Worm (Caenorhabditis elegans) whole organism, midembryonic: ENCODE data around the gene math-26.
"Not testable (repeated sequence)": the region's sequence is repeated elsewhere in the genome, so short reads cannot be mapped to it uniquely, and the experiment has no call there.

Experiments used
- T22C8.4 ChIP-seq: fragments of 200-800 bp; sonication (Bioruptor generic); IDR thresholded peaks from 2 replicates; pipeline ENCODE4 v1.3.6; 2022; ENCODE audit warnings: missing genetic modification characterization, missing compliant biosample characterization
- cog-1 ChIP-seq: sonication (generic microtip); optimal IDR thresholded peaks from 2 replicates; lab custom pipeline; 2016; ENCODE audit warnings: missing genetic modification characterization, missing compliant biosample characterization
- flt-1 ChIP-seq: fragments of 200-800 bp; sonication (Bioruptor generic); IDR thresholded peaks from 2 replicates; pipeline ENCODE4 v1.3.6; 2022; ENCODE audit warnings: missing genetic modification characterization, missing compliant biosample characterization
- klf-2 ChIP-seq: fragments of 200-800 bp; sonication (Bioruptor generic); conservative IDR thresholded peaks from 2 replicates; pipeline ENCODE4 v1.3.6; 2022; ENCODE audit warnings: missing genetic modification reagents, missing genetic modification characterization, missing compliant biosample characterization
- med-1 ChIP-seq: sonication (generic microtip); optimal IDR thresholded peaks from 2 replicates; lab custom pipeline; 2017; ENCODE audit warnings: missing genetic modification characterization, mild to moderate bottlenecking, missing compliant biosample characterization, antibody characterized with exemption, missing genetic modification reagents; ENCODE audit not compliant: insufficient read depth
- ref-1 ChIP-seq: fragments of 200-800 bp; sonication (Bioruptor generic); conservative IDR thresholded peaks from 2 replicates; pipeline ENCODE4 v1.3.6; 2022; ENCODE audit warnings: missing genetic modification reagents, missing genetic modification characterization, missing compliant biosample characterization
- tab-1 ChIP-seq: fragments of 200-800 bp; sonication (Bioruptor generic); IDR thresholded peaks from 2 replicates; pipeline ENCODE4 v1.3.6; 2022; ENCODE audit warnings: missing genetic modification characterization, missing compliant biosample characterization
- ztf-23 ChIP-seq: fragments of 200-800 bp; sonication (Bioruptor generic); IDR thresholded peaks from 2 replicates; pipeline ENCODE4 v1.3.6; 2022; ENCODE audit warnings: missing genetic modification reagents, missing genetic modification characterization, missing compliant biosample characterization
- ztf-29 ChIP-seq: fragments of 200-800 bp; sonication (Bioruptor generic); IDR thresholded peaks from 2 replicates; pipeline ENCODE4 v1.3.6; 2022; ENCODE audit warnings: missing genetic modification reagents, missing genetic modification characterization, missing compliant biosample characterization

math-26 gene

DNA sequence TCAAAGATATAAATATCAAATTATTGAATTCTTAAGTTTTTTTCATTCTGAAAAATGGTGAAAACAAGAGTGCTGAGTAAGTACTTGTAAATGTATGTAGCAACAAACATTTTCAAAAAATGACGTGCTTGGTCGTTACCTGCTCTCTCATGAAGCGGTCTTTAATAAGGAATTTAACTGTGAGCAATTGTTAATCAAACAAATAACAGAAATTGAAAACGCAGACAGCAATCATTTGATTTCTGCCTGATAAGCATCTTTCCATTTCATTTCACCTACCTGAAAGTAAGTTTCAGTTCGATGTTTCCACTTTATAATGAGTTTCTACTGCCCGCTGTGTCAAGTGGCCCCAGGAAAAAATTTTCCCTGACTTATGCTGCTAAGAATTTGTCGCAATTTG, 8.4 kb upstream of the math-26 start, which contains the start of gene math-28:
Gene math-28 (plus strand): TSS at position 301 of the 400 bp plus-strand sequence.
- TF ChIP-seq T22C8.4, result no peak
- TF ChIP-seq klf-2, result no peak
- TF ChIP-seq flt-1 (GFP tag; lab: Robert Waterston, UW), result no peak
- no peak for TF ChIP-seq ref-1 (GFP tag; lab: Robert Waterston, UW)

DNA sequence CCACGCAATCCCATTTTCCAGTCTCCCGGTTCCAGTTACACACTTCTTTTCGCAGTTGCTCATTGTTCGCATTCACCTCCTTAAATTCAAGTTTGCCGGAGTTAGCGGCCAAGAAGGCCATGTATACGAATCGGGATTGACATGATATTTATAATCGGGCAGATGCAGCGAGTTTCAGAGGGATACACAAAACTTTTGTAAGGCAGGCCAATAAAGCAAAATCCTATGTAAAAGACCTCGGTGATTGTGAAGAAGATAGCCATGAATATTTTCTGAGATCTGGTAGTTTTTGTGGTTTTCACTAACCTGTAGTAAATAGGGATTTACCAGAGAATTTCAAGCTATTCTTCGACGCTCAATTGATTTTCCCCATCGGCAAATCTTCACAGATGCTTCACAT, 4.7 kb upstream of the math-26 start:
- TF ChIP-seq cog-1 (tag; lab: Kevin White, UChicago) (no peak), ref-1 (GFP tag; lab: Robert Waterston, UW) (no peak), ztf-23 (GFP tag; lab: Robert Waterston, UW) (no peak), med-1 (GFP tag; lab: Kevin White, UChicago) (no peak), T22C8.4 (no peak), tab-1 (no peak), klf-2 (no peak), flt-1 (GFP tag; lab: Robert Waterston, UW) (no peak), ztf-29 (GFP tag; lab: Robert Waterston, UW) (no peak)

DNA sequence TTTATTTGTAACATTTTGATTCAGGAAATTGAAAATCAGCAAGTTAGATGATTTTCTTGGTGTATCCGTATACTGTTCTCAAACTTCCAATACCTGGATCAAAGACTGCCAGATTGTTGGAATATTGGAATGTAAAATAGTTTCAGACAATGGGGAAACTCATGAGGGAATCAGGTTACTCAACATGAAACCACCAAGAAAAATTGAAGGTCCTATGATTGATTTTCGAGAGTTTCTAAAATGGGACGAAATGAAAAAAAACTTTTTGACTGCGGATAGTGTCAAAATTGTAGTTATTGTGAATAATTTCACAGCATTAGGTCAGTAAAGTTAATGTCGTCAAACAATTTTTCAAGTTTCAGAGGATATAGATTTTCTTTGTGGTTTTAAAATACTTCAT, 338 bp downstream of the math-26 start, which contains the start of gene math-3:
Gene math-3 (plus strand): TSS at position 301 of the 400 bp plus-strand sequence.
- TF ChIP-seq ztf-23 (GFP tag; lab: Robert Waterston, UW) (no peak), tab-1 (no peak), flt-1 (GFP tag; lab: Robert Waterston, UW) (no peak), cog-1 (tag; lab: Kevin White, UChicago) (no peak), klf-2 (no peak), ref-1 (GFP tag; lab: Robert Waterston, UW) (no peak), ztf-29 (GFP tag; lab: Robert Waterston, UW) (no peak), T22C8.4 (no peak)

DNA sequence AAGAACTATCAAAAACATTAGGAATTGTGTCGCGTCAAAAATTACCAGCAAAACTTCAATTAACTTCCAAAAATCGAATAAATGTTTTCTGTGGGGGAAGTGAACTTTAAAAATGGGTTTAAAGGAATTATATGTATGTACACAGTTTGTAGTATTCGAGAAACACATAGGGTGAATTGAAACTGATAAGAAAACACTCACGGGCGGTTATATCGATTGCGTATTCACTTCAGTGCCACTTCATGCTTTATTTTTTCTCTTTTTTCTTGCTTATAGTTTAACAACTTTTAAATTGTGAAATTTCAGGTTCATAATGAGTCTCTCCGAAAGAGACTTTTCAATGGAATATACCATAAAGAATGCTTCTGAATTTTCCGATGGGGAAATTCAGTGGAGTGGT, 3.8 kb downstream of the math-26 start, which contains the start of gene F36H5.14:
Gene F36H5.14 (plus strand): TSS at position 301 of the 400 bp plus-strand sequence.
- TF ChIP-seq ztf-23, flt-1, ztf-29 (GFP tag; lab: Robert Waterston, UW): not testable (repeated sequence)

DNA sequence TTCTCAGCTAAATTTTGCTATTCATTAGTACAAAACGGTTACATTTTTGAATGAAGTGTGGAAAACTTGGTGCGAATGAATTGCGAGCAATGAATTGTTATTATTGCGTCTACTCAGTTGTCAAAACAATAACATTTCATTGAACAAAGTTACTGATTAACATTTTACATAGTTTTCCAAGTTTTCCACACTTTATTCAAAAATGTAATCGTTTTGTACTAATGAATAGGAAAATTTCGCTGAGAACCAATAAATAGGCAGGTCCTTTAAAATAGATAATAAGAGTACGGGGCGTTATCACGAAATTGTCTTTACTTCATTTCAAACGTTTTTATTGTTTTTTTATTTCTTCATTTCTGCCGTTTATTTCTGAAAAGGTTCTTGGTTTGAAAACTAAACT, 11.0 kb downstream of the math-26 start, which contains the start of gene math-4:
Gene math-4 (minus strand): TSS at position 101 of the 400 bp plus-strand sequence.
- TF ChIP-seq med-1 (GFP tag; lab: Kevin White, UChicago) (no peak), ztf-23 (GFP tag; lab: Robert Waterston, UW) (no peak), cog-1 (tag; lab: Kevin White, UChicago) (no peak), flt-1 (GFP tag; lab: Robert Waterston, UW) (no peak), klf-2 (no peak), tab-1 (no peak), ztf-29 (GFP tag; lab: Robert Waterston, UW) (no peak), T22C8.4 (no peak), ref-1 (GFP tag; lab: Robert Waterston, UW) (no peak)

DNA sequence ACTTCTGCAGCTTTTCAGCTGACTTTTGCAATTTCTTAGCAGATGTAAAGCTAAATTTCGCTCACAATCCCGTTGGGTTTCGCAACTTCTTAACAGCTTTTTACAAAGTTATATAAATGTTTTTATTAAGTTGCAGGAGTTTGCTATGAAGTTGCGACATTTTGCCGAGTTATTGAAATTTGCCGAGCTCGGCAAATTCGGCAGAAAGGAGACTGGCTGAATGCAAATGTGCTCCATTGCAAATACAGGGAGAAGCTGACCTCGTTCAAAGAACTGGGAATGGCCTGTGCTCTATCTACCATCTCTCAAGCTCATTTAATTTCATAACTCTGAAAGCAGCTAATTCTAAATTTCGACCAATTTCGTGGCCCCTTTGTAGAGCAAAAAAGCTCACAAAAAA, 13.4 kb downstream of the math-26 start, which contains the start of gene C08F1.11:
Gene C08F1.11 (minus strand): TSS at position 101 of the 400 bp plus-strand sequence.
- TF ChIP-seq ref-1 (GFP tag; lab: Robert Waterston, UW) (no peak), ztf-29 (GFP tag; lab: Robert Waterston, UW) (no peak), flt-1 (GFP tag; lab: Robert Waterston, UW) (no peak), tab-1 (no peak)

DNA sequence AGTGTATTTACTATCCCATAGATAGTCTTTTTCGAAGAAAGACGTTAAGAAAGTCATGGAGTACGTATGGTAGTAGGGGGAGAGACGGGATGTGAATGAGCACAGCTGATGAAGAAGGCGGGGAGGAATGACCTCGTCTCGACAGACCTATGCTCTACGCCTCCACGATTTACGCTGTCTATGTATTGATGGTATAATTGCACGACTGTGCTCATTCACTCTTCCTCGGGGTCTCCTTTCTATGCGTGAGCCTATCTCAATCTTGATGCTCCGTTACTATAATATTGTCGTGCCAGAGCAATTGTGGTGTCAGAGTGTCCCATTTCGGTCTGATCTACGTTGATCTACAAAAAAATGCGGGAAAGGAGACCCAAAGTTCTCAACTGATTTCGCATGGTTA, 14.8 kb downstream of the math-26 start, which contains the start of gene C08F1.10:
Gene C08F1.10 (minus strand): TSS at position 101 of the 400 bp plus-strand sequence.
- TF ChIP-seq tab-1 (no peak), klf-2 (no peak), ref-1 (GFP tag; lab: Robert Waterston, UW) (no peak), ztf-23 (GFP tag; lab: Robert Waterston, UW) (no peak), T22C8.4 (no peak), med-1 (GFP tag; lab: Kevin White, UChicago) (no peak), flt-1 (GFP tag; lab: Robert Waterston, UW) (no peak), cog-1 (tag; lab: Kevin White, UChicago) (no peak), ztf-29 (GFP tag; lab: Robert Waterston, UW) (no peak)

DNA sequence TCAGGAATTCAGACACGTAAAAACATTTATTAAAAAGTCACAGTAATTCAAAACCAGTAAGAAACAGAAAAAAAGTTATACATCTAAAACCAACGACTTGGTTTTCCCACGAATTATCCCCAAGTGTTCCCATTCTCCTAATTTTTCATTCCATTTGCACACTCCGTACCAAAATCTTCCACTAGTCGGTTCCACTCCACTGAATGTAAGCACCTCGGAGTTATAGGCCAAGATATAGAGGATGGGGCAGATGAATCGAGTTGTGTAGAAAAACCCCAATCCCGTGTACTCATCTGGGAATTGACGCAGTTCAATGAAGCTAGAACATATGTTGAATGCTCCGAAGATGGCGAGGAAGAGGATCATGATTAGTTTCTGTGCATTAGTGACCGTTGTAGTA, 15.8 kb downstream of the math-26 start:
- TF ChIP-seq tab-1 (no peak), cog-1 (tag; lab: Kevin White, UChicago) (no peak), ref-1 (GFP tag; lab: Robert Waterston, UW) (no peak), ztf-29 (GFP tag; lab: Robert Waterston, UW) (no peak), ztf-23 (GFP tag; lab: Robert Waterston, UW) (no peak), T22C8.4 (no peak)

DNA sequence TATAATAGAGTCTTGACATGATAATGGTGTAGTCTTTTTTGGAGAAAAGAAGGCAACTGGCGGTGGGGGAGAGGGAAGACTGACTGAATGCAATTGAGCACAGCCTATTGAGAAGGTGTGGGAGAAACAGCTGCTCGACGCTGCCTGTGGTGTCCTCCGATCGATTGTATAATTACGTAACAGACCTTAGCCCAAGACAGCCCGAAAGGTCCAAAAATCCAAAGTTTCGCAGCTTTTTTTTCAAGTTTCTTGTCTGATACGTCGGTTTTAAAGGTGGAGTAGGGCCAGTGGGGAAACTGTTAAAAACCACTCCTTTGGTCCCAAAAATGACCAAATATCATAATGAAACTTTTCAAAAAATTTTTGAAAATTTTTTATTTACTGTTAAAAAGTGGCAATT, 16.6 kb downstream of the math-26 start, which contains the start of the genes C08F1.6 and fbxb-13:
Gene C08F1.6 (minus strand): TSS at position 101 of the 400 bp plus-strand sequence.
Gene fbxb-13 (plus strand): TSS at position 191 of the 400 bp plus-strand sequence.
- no peak for TF ChIP-seq med-1 (GFP tag; lab: Kevin White, UChicago)
- TF ChIP-seq ztf-23 (GFP tag; lab: Robert Waterston, UW), result no peak
- TF ChIP-seq ztf-29 (GFP tag; lab: Robert Waterston, UW), result no peak
- no peak for TF ChIP-seq cog-1 (tag; lab: Kevin White, UChicago)
- no peak for TF ChIP-seq tab-1
- no peak for TF ChIP-seq flt-1 (GFP tag; lab: Robert Waterston, UW)
- TF ChIP-seq T22C8.4, result no peak
- no peak for TF ChIP-seq ref-1 (GFP tag; lab: Robert Waterston, UW)
- TF ChIP-seq klf-2, result no peak

DNA sequence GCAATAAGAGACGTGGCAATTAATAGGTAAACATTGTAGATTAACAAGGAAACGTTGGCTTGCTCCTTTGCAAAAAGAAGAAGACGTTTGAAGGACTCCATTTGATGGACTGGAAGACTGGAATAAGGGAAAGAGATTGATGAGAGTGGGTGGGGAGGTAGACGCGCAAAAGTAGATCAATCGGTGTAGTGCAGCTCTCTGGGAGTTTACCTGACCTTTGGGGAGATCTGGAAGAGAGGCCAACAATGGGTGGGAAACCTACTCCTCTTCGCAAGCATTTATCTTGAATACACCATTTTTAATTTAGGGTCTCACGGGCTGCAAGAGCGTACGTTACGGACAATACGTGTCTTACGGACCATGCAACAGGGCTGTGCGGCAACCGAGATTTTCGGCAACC, 34.9 kb downstream of the math-26 start, which contains the start of gene C08F1.12:
Gene C08F1.12 (minus strand): TSS at position 101 of the 400 bp plus-strand sequence.
- TF ChIP-seq ztf-23 (GFP tag; lab: Robert Waterston, UW) (no peak), ztf-29 (GFP tag; lab: Robert Waterston, UW) (no peak), klf-2 (no peak), T22C8.4 (no peak), ref-1 (GFP tag; lab: Robert Waterston, UW) (no peak), flt-1 (GFP tag; lab: Robert Waterston, UW) (no peak), cog-1 (tag; lab: Kevin White, UChicago) (no peak), med-1 (GFP tag; lab: Kevin White, UChicago) (no peak), tab-1 (no peak)
